Worm (Caenorhabditis elegans) whole organism, L2 larva: Measurements from ENCODE around the gene nhr-128.

Source experiments
- F13H6.1 ChIP-seq: sonication (generic microtip); optimal IDR thresholded peaks from 2 replicates; lab custom pipeline; 2016; ENCODE audit warnings: missing genetic modification characterization, missing compliant biosample characterization
- R02D3.7 ChIP-seq: fragments of 150-350 bp; optimal IDR thresholded peaks from 2 replicates; lab custom pipeline; 2014; ENCODE audit warnings: missing biosample characterization, missing genetic modification characterization
- Y55F3AM.14 ChIP-seq: fragments of 200-800 bp; sonication (Bioruptor generic); optimal IDR thresholded peaks from 2 replicates; lab custom pipeline; 2018; ENCODE audit warnings: mild to moderate bottlenecking, missing genetic modification characterization, missing compliant biosample characterization
- ZK546.5 ChIP-seq: sonication (generic microtip); optimal IDR thresholded peaks from 2 replicates; lab custom pipeline; 2017; ENCODE audit warnings: missing biosample characterization, missing genetic modification characterization
- alr-1 ChIP-seq: fragments of 150-350 bp; optimal IDR thresholded peaks from 2 replicates; lab custom pipeline; 2014; ENCODE audit warnings: missing biosample characterization, missing genetic modification characterization
- aly-2 ChIP-seq: fragments of 150-350 bp; optimal IDR thresholded peaks from 2 replicates; lab custom pipeline; 2014; ENCODE audit warnings: missing biosample characterization, missing genetic modification characterization
- ama-1 ChIP-seq: fragments of 150-350 bp; optimal IDR thresholded peaks from 2 replicates; lab custom pipeline; 2018; ENCODE audit warnings: inconsistent platforms
- ceh-16 ChIP-seq: fragments of 150-350 bp; optimal IDR thresholded peaks from 2 replicates; lab custom pipeline; 2014; ENCODE audit warnings: missing biosample characterization, missing genetic modification characterization
- dmd-4 ChIP-seq: sonication (generic microtip); optimal IDR thresholded peaks from 2 replicates; lab custom pipeline; 2017; ENCODE audit warnings: missing biosample characterization, missing genetic modification characterization
- elt-3 ChIP-seq: sonication (generic microtip); optimal IDR thresholded peaks from 2 replicates; lab custom pipeline; 2017; ENCODE audit warnings: missing biosample characterization, missing genetic modification characterization
- fos-1 ChIP-seq: fragments of 150-350 bp; optimal IDR thresholded peaks from 2 replicates; lab custom pipeline; 2014; ENCODE audit warnings: missing biosample characterization, missing genetic modification characterization
- gmeb-1 ChIP-seq: fragments of 150-350 bp; optimal IDR thresholded peaks from 2 replicates; lab custom pipeline; 2014; ENCODE audit warnings: missing biosample characterization, missing genetic modification characterization
- lin-11 ChIP-seq: fragments of 150-350 bp; sonication (generic microtip); optimal IDR thresholded peaks from 2 replicates; lab custom pipeline; 2014; ENCODE audit warnings: missing biosample characterization, missing genetic modification characterization, inconsistent platforms, mixed read lengths
- lin-13 ChIP-seq: fragments of 150-350 bp; optimal IDR thresholded peaks from 2 replicates; lab custom pipeline; 2014; ENCODE audit warnings: missing biosample characterization, missing genetic modification reagents, missing genetic modification characterization
- mab-5 ChIP-seq: fragments of 150-350 bp; optimal IDR thresholded peaks from 2 replicates; lab custom pipeline; 2014; ENCODE audit warnings: missing biosample characterization, missing genetic modification characterization
- mbf-1 ChIP-seq: sonication (generic microtip); optimal IDR thresholded peaks from 2 replicates; lab custom pipeline; 2017; ENCODE audit warnings: missing biosample characterization, missing genetic modification characterization
- nhr-10 ChIP-seq: sonication (generic microtip); optimal IDR thresholded peaks from 2 replicates; lab custom pipeline; 2017; ENCODE audit warnings: missing biosample characterization, missing genetic modification characterization
- nhr-11 ChIP-seq: fragments of 150-350 bp; optimal IDR thresholded peaks from 2 replicates; lab custom pipeline; 2014; ENCODE audit warnings: missing biosample characterization, missing genetic modification characterization
- nhr-12 ChIP-seq: fragments of 150-350 bp; optimal IDR thresholded peaks from 2 replicates; lab custom pipeline; 2014; ENCODE audit warnings: missing biosample characterization, missing genetic modification characterization
- nhr-21 ChIP-seq: fragments of 150-350 bp; optimal IDR thresholded peaks from 2 replicates; lab custom pipeline; 2014; ENCODE audit warnings: missing biosample characterization, missing genetic modification characterization
- nhr-23 ChIP-seq: fragments of 150-350 bp; optimal IDR thresholded peaks from 2 replicates; lab custom pipeline; 2014; ENCODE audit warnings: missing biosample characterization, missing genetic modification reagents, missing genetic modification characterization
- nhr-237 ChIP-seq: fragments of 150-350 bp; optimal IDR thresholded peaks from 2 replicates; lab custom pipeline; 2014; ENCODE audit warnings: missing biosample characterization, missing genetic modification characterization
- nhr-25 ChIP-seq: fragments of 150-350 bp; sonication (generic microtip); optimal IDR thresholded peaks from 3 replicates; lab custom pipeline; 2014; ENCODE audit warnings: missing biosample characterization, missing genetic modification characterization
- nhr-77 ChIP-seq: fragments of 150-350 bp; optimal IDR thresholded peaks from 2 replicates; lab custom pipeline; 2014; ENCODE audit warnings: missing biosample characterization, missing genetic modification characterization
- peb-1 ChIP-seq: fragments of 150-350 bp; optimal IDR thresholded peaks from 2 replicates; lab custom pipeline; 2014; ENCODE audit warnings: missing biosample characterization, missing genetic modification characterization
- sem-4 ChIP-seq: fragments of 150-350 bp; optimal IDR thresholded peaks from 2 replicates; lab custom pipeline; 2014; ENCODE audit warnings: missing biosample characterization, missing genetic modification reagents, missing genetic modification characterization
- sma-9 ChIP-seq, 2 experiments: fragments of 150-350 bp in 1 of 2; sonication (generic microtip) in 1 of 2; optimal IDR thresholded peaks; 2 replicates each; lab custom pipeline; 2014 to 2016; ENCODE audit warnings: missing genetic modification characterization in 2 of 2, mild to moderate bottlenecking in 1 of 2, missing biosample characterization in 1 of 2, missing compliant biosample characterization in 1 of 2, missing genetic modification reagents in 1 of 2, moderate library complexity in 1 of 2
- snpc-4 ChIP-seq: fragments of 150-350 bp; optimal IDR thresholded peaks from 2 replicates; lab custom pipeline; 2014; ENCODE audit warnings: missing biosample characterization, missing genetic modification characterization
- unc-62 ChIP-seq: fragments of 150-350 bp; optimal IDR thresholded peaks from 2 replicates; lab custom pipeline; 2014; ENCODE audit warnings: missing biosample characterization, missing genetic modification reagents, missing genetic modification characterization
- zag-1 ChIP-seq: fragments of 150-350 bp; optimal IDR thresholded peaks from 2 replicates; lab custom pipeline; 2014; ENCODE audit warnings: missing biosample characterization, missing genetic modification characterization
- ztf-1 ChIP-seq: fragments of 200-800 bp; sonication (Bioruptor generic); conservative IDR thresholded peaks from 2 replicates; pipeline ENCODE4 v1.3.6; 2022; ENCODE audit warnings: missing genetic modification characterization, missing compliant biosample characterization
- ztf-4 ChIP-seq: fragments of 150-350 bp; optimal IDR thresholded peaks from 2 replicates; lab custom pipeline; 2014; ENCODE audit warnings: missing biosample characterization, missing genetic modification characterization

The nhr-128 gene

ce11 chrV:2199594-2199993 lies 22.3 kb upstream of the nhr-128 start:
- TF ChIP-seq nhr-237 (tag; lab: Kevin White, UChicago): no peak
- no peak for TF ChIP-seq sem-4 (tag; lab: Kevin White, UChicago)
- TF ChIP-seq Y55F3AM.14 (GFP tag; lab: Kevin White, UChicago): no peak
- no peak for TF ChIP-seq lin-11 (tag; lab: Kevin White, UChicago)
- TF ChIP-seq nhr-77: no peak
- no peak for TF ChIP-seq unc-62
- no peak for TF ChIP-seq peb-1 (tag; lab: Kevin White, UChicago)
- TF ChIP-seq sma-9 (GFP tag; optimal IDR thresholded peaks at IDR 0.05; lab: Kevin White, UChicago): no peak
- no peak for TF ChIP-seq sma-9 (tag; optimal IDR thresholded peaks at IDR 0.05; lab: Kevin White, UChicago)
- TF ChIP-seq ztf-1 (GFP tag; lab: Robert Waterston, UW): no peak
- no peak for TF ChIP-seq ztf-4 (tag; lab: Kevin White, UChicago)
- TF ChIP-seq, all 48 proteins: peak for 0

ce11 chrV:2200402-2200801 lies 21.5 kb upstream of the nhr-128 start:
- TF ChIP-seq dmd-4 (tag; lab: Kevin White, UChicago): no peak
- no peak for TF ChIP-seq ceh-16 (tag; lab: Kevin White, UChicago)
- TF ChIP-seq elt-3 (tag; lab: Kevin White, UChicago): no peak
- TF ChIP-seq nhr-23 (tag; lab: Kevin White, UChicago): no peak
- TF ChIP-seq nhr-21 (tag; lab: Kevin White, UChicago): no peak
- no peak for TF ChIP-seq nhr-10 (tag; lab: Kevin White, UChicago)
- no peak for TF ChIP-seq unc-62
- no peak for TF ChIP-seq alr-1 (tag; lab: Kevin White, UChicago)
- TF ChIP-seq aly-2: no peak
- TF ChIP-seq ztf-4 (tag; lab: Kevin White, UChicago): no peak
- TF ChIP-seq sma-9 (GFP tag; optimal IDR thresholded peaks at IDR 0.05; lab: Kevin White, UChicago): no peak
- no peak for TF ChIP-seq sma-9 (tag; optimal IDR thresholded peaks at IDR 0.05; lab: Kevin White, UChicago)
- TF ChIP-seq nhr-12 (tag; lab: Kevin White, UChicago): no peak
- TF ChIP-seq, all 48 proteins: peak for 0

DNA sequence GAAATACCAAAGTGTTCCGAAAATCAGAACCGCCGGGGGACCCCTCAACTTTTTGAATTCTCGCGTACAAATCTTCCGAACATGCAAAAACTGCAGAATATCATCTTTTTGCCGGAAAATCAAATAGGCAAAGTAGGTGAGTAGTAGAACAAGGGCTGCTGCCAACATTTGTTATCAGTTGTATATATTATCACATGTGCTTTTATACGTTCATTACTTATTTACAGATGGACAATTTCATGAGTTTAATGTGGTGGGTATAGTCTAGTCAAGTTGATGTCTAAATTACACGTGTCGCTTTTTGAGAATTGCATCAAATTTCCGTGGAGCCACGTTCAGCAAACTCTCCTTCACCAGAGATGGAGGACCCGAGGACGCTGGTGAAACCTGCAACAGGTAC lies 20.6 kb upstream of the nhr-128 start, which contains the start of gene cyp-32B1:
TSS of gene cyp-32B1 (minus strand) at position 176 of the 400 bp plus-strand sequence.
- TF ChIP-seq gmeb-1 (no peak), F13H6.1 (tag; lab: Kevin White, UChicago) (no peak), nhr-12 (tag; lab: Kevin White, UChicago) (no peak), mab-5 (no peak), lin-13 (GFP tag; lab: Kevin White, UChicago) (no peak), fos-1 (tag; lab: Kevin White, UChicago) (peak; percentile 5)

- TF ChIP-seq mbf-1 (tag; lab: Kevin White, UChicago) (no peak), nhr-11 (tag; lab: Kevin White, UChicago) (no peak), F13H6.1 (tag; lab: Kevin White, UChicago) (no peak), zag-1 (no peak), snpc-4 (tag; lab: Kevin White, UChicago) (no peak), ama-1 (no peak), ceh-16 (tag; lab: Kevin White, UChicago) (no peak)
Observed at ce11 chrV:2204080-2204479, 17.8 kb upstream of the nhr-128 start, which contains the start of gene cyp-33C12. cyp-33C12 (minus strand) TSS chrV:2204400.

- TF ChIP-seq aly-2: no peak
- TF ChIP-seq unc-62: no peak
- no peak for TF ChIP-seq zag-1
- TF ChIP-seq nhr-10 (tag; lab: Kevin White, UChicago): no peak
- no peak for TF ChIP-seq F13H6.1 (tag; lab: Kevin White, UChicago)
- TF ChIP-seq nhr-25 (tag; lab: Kevin White, UChicago): no peak
- no peak for TF ChIP-seq ZK546.5
- no peak for TF ChIP-seq mbf-1 (tag; lab: Kevin White, UChicago)
Observed at ce11 chrV:2206181-2206580, 15.7 kb upstream of the nhr-128 start, which contains the start of gene srt-40. srt-40 (minus strand) TSS chrV:2206281.

- TF ChIP-seq R02D3.7 (tag; lab: Kevin White, UChicago) (no peak), nhr-11 (tag; lab: Kevin White, UChicago) (no peak), sma-9 (GFP tag; optimal IDR thresholded peaks at IDR 0.05; lab: Kevin White, UChicago) (no peak), sma-9 (tag; optimal IDR thresholded peaks at IDR 0.05; lab: Kevin White, UChicago) (no peak), ama-1 (no peak), ztf-4 (tag; lab: Kevin White, UChicago) (no peak)
- TF ChIP-seq, all 48 proteins: peak for 0
Observed at ce11 chrV:2206801-2207200, 15.1 kb upstream of the nhr-128 start, which contains the start of gene svh-11. svh-11 (plus strand) TSS chrV:2207101.
